Worm (Caenorhabditis elegans): Measurements from ENCODE around the gene jhdm-1.

- TF ChIP-seq unc-62 (GFP tag; optimal IDR thresholded peaks at IDR 0.05) = no peak
- no peak for TF ChIP-seq nhr-76 (tag; optimal IDR thresholded peaks at IDR 0.05)
- TF ChIP-seq snpc-4 (tag; optimal IDR thresholded peaks at IDR 0.05) = no peak
- peak; percentile 17 for TF ChIP-seq lin-13 (tag; optimal IDR thresholded peaks at IDR 0.05)
- no peak for TF ChIP-seq tbx-8 (GFP tag; optimal IDR thresholded peaks at IDR 0.05)
- TF ChIP-seq nhr-237 (tag; optimal IDR thresholded peaks at IDR 0.05) = no peak
- TF ChIP-seq elt-3 (tag; optimal IDR thresholded peaks at IDR 0.05) = no peak
- no peak for TF ChIP-seq blmp-1 (tag; optimal IDR thresholded peaks at IDR 0.05)
- TF ChIP-seq ces-1 (GFP tag; optimal IDR thresholded peaks at IDR 0.05) = no peak
- no peak for TF ChIP-seq nhr-28 (tag; optimal IDR thresholded peaks at IDR 0.05)
Observed at ce11 chrIII:6452683-6453082, 1.6 kb upstream of the jhdm-1 start.

Measured in whole organism, mixed stage, embryonic.